Worm (Caenorhabditis elegans): Measurements from ENCODE around the gene C32D5.12.

C32D5.12 gene

DNA sequence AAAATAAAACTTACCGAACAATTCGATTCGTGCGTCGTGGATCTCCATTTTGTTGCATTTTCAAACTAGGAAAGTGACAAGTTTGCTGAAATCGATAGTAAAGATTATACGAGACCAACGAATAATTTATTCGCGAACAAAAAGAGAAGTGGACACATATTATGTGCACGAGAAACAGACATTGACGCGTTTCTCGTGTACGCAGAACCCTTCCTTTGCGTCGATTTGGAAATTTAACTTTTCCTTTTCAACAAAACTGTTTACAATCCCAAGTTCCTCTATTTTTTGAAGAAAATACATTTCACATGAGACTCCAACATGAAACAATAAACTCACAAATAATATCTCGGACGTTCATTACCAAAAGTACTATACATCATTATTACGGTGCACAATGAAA lies 2.0 kb upstream of the C32D5.12 start, which contains the start of gene K10B2.4 (continued):
- peak; percentile 58 for TF ChIP-seq ZK185.1 (tag; optimal IDR thresholded peaks at IDR 0.05; ENCODE audit: poor library complexity, severe bottlenecking)
- no peak for TF ChIP-seq cebp-1 (GFP tag; IDR thresholded peaks at IDR 0.05)
- TF ChIP-seq cebp-1 (tag; optimal IDR thresholded peaks at IDR 0.05) = peak; percentile 47
- TF ChIP-seq tbp1 (GFP tag; optimal IDR thresholded peaks at IDR 0.05) = peak; percentile 11
- peak; percentile 53 for TF ChIP-seq hrde-1 (tag; optimal IDR thresholded peaks at IDR 0.05; ENCODE audit: borderline replicate concordance)
- TF ChIP-seq F37B4.10 (GFP tag; IDR thresholded peaks at IDR 0.05) = no peak
- peak in 1 of 3 experiments; percentile 47 for TF ChIP-seq lin-35 (GFP tag; optimal IDR thresholded peaks at IDR 0.05)

DNA sequence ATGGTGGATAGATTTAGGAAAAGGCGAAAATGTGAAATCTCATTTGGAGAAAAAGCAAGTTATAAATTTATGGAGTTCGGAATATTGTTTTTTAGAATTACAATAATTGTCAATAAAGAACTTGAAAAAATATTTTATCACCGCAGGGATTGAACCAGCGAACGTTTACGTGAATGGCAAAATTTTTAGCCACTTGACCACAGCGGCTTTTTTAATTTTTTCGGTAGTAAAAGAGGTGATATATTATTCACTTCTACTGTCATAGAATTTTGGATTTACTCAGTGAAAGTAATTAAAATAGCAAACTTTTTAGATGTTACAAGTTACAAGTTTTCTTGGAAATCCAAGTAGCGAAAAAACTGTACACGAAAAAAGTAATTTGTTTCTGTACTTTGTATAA lies 573 bp downstream of the C32D5.12 start:
- TF ChIP-seq lin-26 (GFP tag; IDR thresholded peaks at IDR 0.05) (peak; percentile 66), die-1 (tag; optimal IDR thresholded peaks at IDR 0.05) (peak; percentile 25), pha-4 (tag; optimal IDR thresholded peaks at IDR 0.05) (no peak), F57C9.4 (tag; optimal IDR thresholded peaks at IDR 0.05) (no peak), ceh-58 (GFP tag; IDR thresholded peaks at IDR 0.05) (0 out of 2 replicates have a peak, but pooled peaks have one; percentile 93), ztf-28 (GFP tag; IDR thresholded peaks at IDR 0.05) (no peak), lin-54 (GFP tag; optimal IDR thresholded peaks at IDR 0.05) (peak; percentile 37), snpc-1.3 (tag; optimal IDR thresholded peaks at IDR 0.05; ENCODE audit: insufficient read depth) (peak; percentile 28), madf-6 (GFP tag; IDR thresholded peaks at IDR 0.05) (peak; percentile 49; the same call in 1 of the 2 replicates), hsf-1 (GFP tag; IDR thresholded peaks at IDR 0.05) (0 out of 2 replicates have a peak, but pooled peaks have one; percentile 30), F23B12.7 (tag; optimal IDR thresholded peaks at IDR 0.05; ENCODE audit: insufficient read depth) (peak; percentile 54), F49E8.2 (tag; optimal IDR thresholded peaks at IDR 0.05; ENCODE audit: insufficient read depth) (peak; percentile 35), B0261.1 (tag; optimal IDR thresholded peaks at IDR 0.05) (peak; percentile 52), athp-1 (tag; optimal IDR thresholded peaks at IDR 0.05) (peak; percentile 50), rpc-1 (optimal IDR thresholded peaks at IDR 0.05) (peak; percentile 56), rpc-1 (tag; optimal IDR thresholded peaks at IDR 0.05) (peak; percentile 78), snpc-3.4 (tag; optimal IDR thresholded peaks at IDR 0.05) (peak; percentile 37), F10E7.11 (tag; optimal IDR thresholded peaks at IDR 0.05) (no peak), sptf-2 (GFP tag; optimal IDR thresholded peaks at IDR 0.05) (no peak), T07F8.4 (tag; optimal IDR thresholded peaks at IDR 0.05) (no peak), tbp1 (GFP tag; optimal IDR thresholded peaks at IDR 0.05) (peak; percentile 83)

DNA sequence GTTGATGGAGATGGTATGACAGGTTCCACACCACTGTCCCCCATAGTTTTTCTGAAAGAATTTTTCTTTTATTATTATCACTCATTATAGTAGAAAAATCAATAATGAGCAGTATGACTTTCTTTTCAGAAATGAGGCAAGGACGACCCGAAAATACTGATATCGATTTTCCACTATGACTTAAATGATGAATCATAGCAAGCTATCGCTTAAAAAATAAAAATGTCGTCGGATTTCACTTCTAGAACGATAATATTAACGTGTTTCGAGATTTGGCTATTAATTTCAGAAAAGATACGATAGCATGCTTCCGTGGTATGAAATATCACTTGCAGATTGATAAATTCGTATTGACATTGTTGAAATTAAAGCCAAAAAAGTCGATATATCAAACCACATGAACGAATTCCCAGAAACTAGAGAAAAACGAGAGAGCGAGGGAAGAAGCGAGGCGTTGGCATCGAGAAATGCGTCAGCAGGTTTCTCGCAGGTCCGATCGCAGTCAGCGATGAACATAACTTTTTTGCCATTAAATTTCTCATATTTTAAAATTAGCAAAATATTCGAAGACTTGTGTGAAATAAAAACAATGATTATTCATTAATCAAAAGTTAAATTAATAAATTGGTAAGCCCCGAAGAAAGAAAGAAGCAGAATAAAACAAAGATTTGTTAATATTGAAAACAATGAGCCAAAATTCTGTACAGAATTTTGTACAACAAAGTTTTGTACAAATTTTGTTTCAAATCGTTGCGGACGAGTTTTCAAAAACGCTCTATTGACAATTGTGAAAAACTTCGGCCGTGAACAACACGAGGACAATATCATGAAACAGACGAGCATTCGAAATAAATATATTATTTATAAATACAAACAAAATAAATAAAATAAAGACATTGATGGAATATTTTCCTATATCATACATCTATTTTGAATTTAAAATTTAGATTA lies 3.1 kb downstream of the C32D5.12 start, which contains the start of gene C32D5.11:
TSS of gene C32D5.11 (minus strand) at position 51 of the 951 bp plus-strand sequence.
- no peak for TF ChIP-seq ztf-25 (GFP tag; IDR thresholded peaks at IDR 0.05)
- peak; percentile 42; the same call in 1 of the 2 replicates for TF ChIP-seq F33H1.4 (GFP tag; IDR thresholded peaks at IDR 0.05)
- peak; percentile 83 for TF ChIP-seq attf-5 (GFP tag; optimal IDR thresholded peaks at IDR 0.05)
- TF ChIP-seq lag-1 (GFP tag; IDR thresholded peaks at IDR 0.05) = no peak
- TF ChIP-seq F22D6.2 (tag; optimal IDR thresholded peaks at IDR 0.05) = no peak
- TF ChIP-seq die-1 (tag; optimal IDR thresholded peaks at IDR 0.05) = no peak
- no peak for TF ChIP-seq F57C9.4 (tag; optimal IDR thresholded peaks at IDR 0.05)
- TF ChIP-seq ama-1 (optimal IDR thresholded peaks at IDR 0.05) = no peak
- no peak for TF ChIP-seq ama-1 (GFP tag; optimal IDR thresholded peaks at IDR 0.05)
- no peak for TF ChIP-seq madf-3 (GFP tag; IDR thresholded peaks at IDR 0.05)
- peak in 1 of 2 experiments; percentile 49 for TF ChIP-seq let-607 (tag; optimal IDR thresholded peaks at IDR 0.05)
- no peak for TF ChIP-seq hlh-26 (GFP tag; conservative IDR thresholded peaks at IDR 0.05)
- peak; percentile 40 for TF ChIP-seq nhr-80 (tag; optimal IDR thresholded peaks at IDR 0.05)
- no peak for TF ChIP-seq nhr-27 (tag; optimal IDR thresholded peaks at IDR 0.05)
- TF ChIP-seq hlh-12 (tag; optimal IDR thresholded peaks at IDR 0.05) = no peak
- TF ChIP-seq B0035.1 (tag; optimal IDR thresholded peaks at IDR 0.05) = no peak
- TF ChIP-seq hsf-1 (GFP tag; IDR thresholded peaks at IDR 0.05) = no peak
- peak; percentile 14 for TF ChIP-seq K12H6.12 (tag; optimal IDR thresholded peaks at IDR 0.05)
- TF ChIP-seq zfh-2 (GFP tag; conservative IDR thresholded peaks at IDR 0.05) = peak; percentile 41; the same call in 1 of the 2 replicates
- no peak for TF ChIP-seq F55B11.4 (tag; optimal IDR thresholded peaks at IDR 0.05; ENCODE audit: borderline replicate concordance, insufficient read depth)

All from whole organism, young adult.